Fruit fly (Drosophila melanogaster): ENCODE results near the gene CG9391.

DNA sequence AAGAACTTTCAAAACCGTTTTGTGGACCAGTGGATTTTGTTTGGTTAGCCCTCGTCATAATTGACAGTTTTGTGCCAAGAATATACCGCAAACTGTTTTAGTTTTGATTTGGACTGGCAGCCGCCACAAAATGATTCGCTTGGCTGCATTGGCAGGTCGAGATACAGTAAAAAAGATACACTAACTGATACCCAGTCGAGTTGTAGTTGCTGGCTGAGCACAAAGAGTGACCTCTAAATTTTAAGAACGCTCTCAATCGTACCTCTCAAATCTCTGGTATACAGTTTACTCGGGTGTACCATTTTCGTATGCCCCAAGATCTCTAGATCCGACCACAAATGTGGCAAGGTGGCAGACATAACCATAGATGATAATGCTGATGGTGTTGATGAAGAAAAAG lies 25.2 kb downstream of the CG9391 start:
- TF ChIP-seq CG8478 (optimal IDR thresholded peaks at IDR 0.05) (no peak), usp (GFP tag; optimal IDR thresholded peaks at IDR 0.05) (no peak), pan (optimal IDR thresholded peaks at IDR 0.05) (no peak), psq (optimal IDR thresholded peaks at IDR 0.05) (no peak)
